Worm (Caenorhabditis elegans) whole organism, midembryonic: Measurements from ENCODE around the gene F43C11.8.

Experiments
- T22C8.4 ChIP-seq: fragments of 200-800 bp; sonication (Bioruptor generic); IDR thresholded peaks from 2 replicates; pipeline ENCODE4 v1.3.6; 2022; ENCODE audit warnings: missing genetic modification characterization, missing compliant biosample characterization
- flt-1 ChIP-seq: fragments of 200-800 bp; sonication (Bioruptor generic); IDR thresholded peaks from 2 replicates; pipeline ENCODE4 v1.3.6; 2022; ENCODE audit warnings: missing genetic modification characterization, missing compliant biosample characterization
- ref-1 ChIP-seq: fragments of 200-800 bp; sonication (Bioruptor generic); conservative IDR thresholded peaks from 2 replicates; pipeline ENCODE4 v1.3.6; 2022; ENCODE audit warnings: missing genetic modification reagents, missing genetic modification characterization, missing compliant biosample characterization
- ztf-29 ChIP-seq: fragments of 200-800 bp; sonication (Bioruptor generic); IDR thresholded peaks from 2 replicates; pipeline ENCODE4 v1.3.6; 2022; ENCODE audit warnings: missing genetic modification reagents, missing genetic modification characterization, missing compliant biosample characterization

DNA sequence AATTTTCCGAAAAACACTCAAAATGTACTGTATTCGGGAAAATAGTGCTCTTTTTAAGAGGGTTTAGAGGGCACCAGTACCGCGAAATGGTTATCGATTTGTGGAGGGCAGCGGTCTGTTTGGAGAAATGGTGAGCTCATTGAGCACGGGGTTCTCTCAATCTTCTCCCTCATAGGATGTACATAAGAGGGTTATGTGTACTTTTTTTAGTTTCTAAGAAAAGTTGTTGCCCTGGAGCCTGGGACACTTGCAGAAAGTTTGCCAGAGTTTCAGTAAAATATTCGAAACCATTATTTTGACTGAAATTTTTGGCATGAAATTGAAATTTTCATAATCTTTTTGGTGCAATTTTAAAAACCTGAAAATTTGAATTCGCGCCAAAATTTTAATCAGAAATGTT is 20.2 kb downstream of the F43C11.8 start, which contains the start of gene F43C11.10:
- TF ChIP-seq ztf-29: no peak
- TF ChIP-seq ref-1 (GFP tag; lab: Robert Waterston, UW): no peak
- TF ChIP-seq T22C8.4 (GFP tag; lab: Robert Waterston, UW): no peak
- TF ChIP-seq flt-1 (GFP tag; lab: Robert Waterston, UW): no peak
